Worm (Caenorhabditis elegans) whole organism, L3 larva: Measurements from ENCODE around the gene ins-14.
A peak's percentile ranks its signal among the peaks of the same experiment; 100 is the strongest.

Source experiments
- R02D3.7 ChIP-seq: fragments of 150-350 bp; optimal IDR thresholded peaks from 2 replicates; lab custom pipeline; 2014; ENCODE audit warnings: missing biosample characterization, missing genetic modification characterization
- aly-2 ChIP-seq: fragments of 150-350 bp; optimal IDR thresholded peaks from 2 replicates; lab custom pipeline; 2014; ENCODE audit warnings: missing biosample characterization, missing genetic modification characterization
- ama-1 ChIP-seq: fragments of 150-350 bp; optimal IDR thresholded peaks from 2 replicates; lab custom pipeline; 2018
- ceh-28 ChIP-seq: fragments of 150-350 bp; optimal IDR thresholded peaks from 2 replicates; lab custom pipeline; 2014; ENCODE audit warnings: missing biosample characterization, missing genetic modification reagents, missing genetic modification characterization
- ceh-82 ChIP-seq: fragments of 150-350 bp; optimal IDR thresholded peaks from 2 replicates; lab custom pipeline; 2014; ENCODE audit warnings: missing biosample characterization, missing genetic modification characterization
- ceh-9 ChIP-seq: sonication (generic microtip); optimal IDR thresholded peaks from 2 replicates; lab custom pipeline; 2018; ENCODE audit warnings: missing biosample characterization, missing genetic modification characterization
- daf-12 ChIP-seq: fragments of 150-350 bp; optimal IDR thresholded peaks from 2 replicates; lab custom pipeline; 2014; ENCODE audit warnings: missing biosample characterization, missing genetic modification reagents, missing genetic modification characterization
- egl-27 ChIP-seq: sonication (generic microtip); optimal IDR thresholded peaks from 4 replicates; lab custom pipeline; 2017; ENCODE audit warnings: missing biosample characterization, missing genetic modification reagents, missing genetic modification characterization
- egl-5 ChIP-seq: fragments of 150-350 bp; optimal IDR thresholded peaks from 2 replicates; lab custom pipeline; 2017; ENCODE audit warnings: missing biosample characterization, missing genetic modification reagents, missing genetic modification characterization, inconsistent platforms
- elt-1 ChIP-seq: fragments of 150-350 bp; optimal IDR thresholded peaks from 2 replicates; lab custom pipeline; 2014; ENCODE audit warnings: missing biosample characterization, missing genetic modification characterization
- elt-2 ChIP-seq: sonication (generic microtip); optimal IDR thresholded peaks from 2 replicates; lab custom pipeline; 2016; ENCODE audit warnings: missing genetic modification reagents, mild to moderate bottlenecking, missing genetic modification characterization, missing compliant biosample characterization
- elt-3 ChIP-seq, 3 experiments: fragments of 150-350 bp in 1 of 3; sonication (generic microtip) in 2 of 3; optimal IDR thresholded peaks; 2 replicates in 2 of 3; 4 replicates in 1 of 3; lab custom pipeline; 2014 to 2017; ENCODE audit warnings: missing biosample characterization in 3 of 3, missing genetic modification characterization in 3 of 3
- fkh-10 ChIP-seq: sonication (generic microtip); optimal IDR thresholded peaks from 2 replicates; lab custom pipeline; 2017; ENCODE audit warnings: missing biosample characterization, missing genetic modification reagents, missing genetic modification characterization
- fos-1 ChIP-seq: fragments of 150-350 bp; optimal IDR thresholded peaks from 2 replicates; lab custom pipeline; 2014; ENCODE audit warnings: missing biosample characterization, missing genetic modification characterization
- jun-1 ChIP-seq: fragments of 150-350 bp; optimal IDR thresholded peaks from 2 replicates; lab custom pipeline; 2014; ENCODE audit warnings: missing biosample characterization, missing genetic modification reagents, missing genetic modification characterization
- lin-15B ChIP-seq: fragments of 150-350 bp; optimal IDR thresholded peaks from 2 replicates; lab custom pipeline; 2014; ENCODE audit warnings: missing biosample characterization, missing genetic modification characterization
- lin-39 ChIP-seq: fragments of 150-350 bp; optimal IDR thresholded peaks from 2 replicates; lab custom pipeline; 2018; ENCODE audit warnings: missing biosample characterization, missing genetic modification reagents, missing genetic modification characterization
- lsy-12 ChIP-seq: sonication (generic microtip); optimal IDR thresholded peaks from 2 replicates; lab custom pipeline; 2016; ENCODE audit warnings: mild to moderate bottlenecking, missing genetic modification characterization, missing compliant biosample characterization
- mdl-1 ChIP-seq: fragments of 150-350 bp; optimal IDR thresholded peaks from 2 replicates; lab custom pipeline; 2014; ENCODE audit warnings: missing biosample characterization, missing genetic modification characterization
- mml-1 ChIP-seq: fragments of 150-350 bp; sonication (generic microtip); optimal IDR thresholded peaks from 3 replicates; lab custom pipeline; 2014; ENCODE audit warnings: missing biosample characterization, missing genetic modification characterization
- nfya-1 ChIP-seq: sonication (generic microtip); optimal IDR thresholded peaks from 2 replicates; lab custom pipeline; 2017; ENCODE audit warnings: missing genetic modification characterization, mild to moderate bottlenecking, missing compliant biosample characterization, antibody characterized with exemption, moderate library complexity; ENCODE audit not compliant: insufficient read depth
- nhr-11 ChIP-seq: fragments of 150-350 bp; optimal IDR thresholded peaks from 2 replicates; lab custom pipeline; 2014; ENCODE audit warnings: missing biosample characterization, missing genetic modification characterization
- nhr-12 ChIP-seq: fragments of 150-350 bp; optimal IDR thresholded peaks from 2 replicates; lab custom pipeline; 2014; ENCODE audit warnings: missing biosample characterization, missing genetic modification characterization
- nhr-23 ChIP-seq: fragments of 150-350 bp; optimal IDR thresholded peaks from 2 replicates; lab custom pipeline; 2014; ENCODE audit warnings: missing biosample characterization, missing genetic modification reagents, missing genetic modification characterization
- nhr-237 ChIP-seq: fragments of 150-350 bp; optimal IDR thresholded peaks from 2 replicates; lab custom pipeline; 2014; ENCODE audit warnings: missing biosample characterization, missing genetic modification characterization
- nhr-25 ChIP-seq: sonication (generic microtip); optimal IDR thresholded peaks from 2 replicates; lab custom pipeline; 2017; ENCODE audit warnings: missing biosample characterization, missing genetic modification characterization
- nhr-43 ChIP-seq: sonication (generic microtip); optimal IDR thresholded peaks from 2 replicates; lab custom pipeline; 2016; ENCODE audit warnings: mild to moderate bottlenecking, missing genetic modification characterization, missing compliant biosample characterization; ENCODE audit not compliant: poor library complexity, severe bottlenecking
- nhr-67 ChIP-seq: fragments of 150-350 bp; optimal IDR thresholded peaks from 2 replicates; lab custom pipeline; 2014; ENCODE audit warnings: missing biosample characterization, missing genetic modification characterization
- pha-4 ChIP-seq: fragments of 150-350 bp; optimal IDR thresholded peaks from 2 replicates; lab custom pipeline; 2014; ENCODE audit warnings: missing biosample characterization, missing genetic modification reagents, missing genetic modification characterization
- pqm-1 ChIP-seq: fragments of 150-350 bp; optimal IDR thresholded peaks from 2 replicates; lab custom pipeline; 2017; ENCODE audit warnings: missing biosample characterization, missing genetic modification characterization, inconsistent platforms
- skn-1 ChIP-seq: fragments of 150-350 bp; optimal IDR thresholded peaks from 2 replicates; lab custom pipeline; 2014; ENCODE audit warnings: missing biosample characterization, missing genetic modification characterization
- snpc-4 ChIP-seq: fragments of 150-350 bp; optimal IDR thresholded peaks from 2 replicates; lab custom pipeline; 2014; ENCODE audit warnings: missing biosample characterization, missing genetic modification characterization
- tbx-2 ChIP-seq: sonication (generic microtip); optimal IDR thresholded peaks from 2 replicates; lab custom pipeline; 2016; ENCODE audit warnings: mild to moderate bottlenecking, missing genetic modification characterization, missing compliant biosample characterization
- unc-39 ChIP-seq: sonication (generic microtip); optimal IDR thresholded peaks from 4 replicates; lab custom pipeline; 2017; ENCODE audit warnings: missing biosample characterization, missing genetic modification characterization
- unc-62 ChIP-seq: fragments of 150-350 bp; sonication (generic microtip); optimal IDR thresholded peaks from 4 replicates; lab custom pipeline; 2014; ENCODE audit warnings: missing biosample characterization, missing genetic modification reagents, missing genetic modification characterization
- zag-1 ChIP-seq: fragments of 150-350 bp; optimal IDR thresholded peaks from 2 replicates; lab custom pipeline; 2014; ENCODE audit warnings: missing biosample characterization, missing genetic modification characterization
- ztf-11 ChIP-seq: fragments of 150-350 bp; optimal IDR thresholded peaks from 2 replicates; lab custom pipeline; 2014; ENCODE audit warnings: missing biosample characterization, missing genetic modification characterization

The ins-14 gene

ce11 chrII:6781983-6782382 lies 36.4 kb upstream of the ins-14 start:
- TF ChIP-seq ceh-28 (tag; lab: Kevin White, UChicago): no peak
- no peak for TF ChIP-seq mml-1
- TF ChIP-seq elt-3 (tag; optimal IDR thresholded peaks at IDR 0.05; lab: Kevin White, UChicago): no peak
- no peak for TF ChIP-seq lin-15B
- no peak for TF ChIP-seq skn-1 (tag; lab: Kevin White, UChicago)
- TF ChIP-seq daf-12 (tag; lab: Kevin White, UChicago): no peak
- no peak for TF ChIP-seq mdl-1
- TF ChIP-seq fkh-10 (GFP tag; lab: Kevin White, UChicago): no peak

ce11 chrII:6781231-6781630 lies 35.6 kb upstream of the ins-14 start:
- no peak for TF ChIP-seq zag-1 (tag; lab: Kevin White, UChicago)
- peak; percentile 30 for TF ChIP-seq pqm-1 (tag; lab: Kevin White, UChicago)
- peak; percentile 66 for TF ChIP-seq elt-2 (tag; lab: Kevin White, UChicago)
- no peak for TF ChIP-seq fos-1
- no peak for TF ChIP-seq nfya-1 (tag; lab: Kevin White, UChicago)
- no peak for TF ChIP-seq ama-1 (lab: Kevin White, UChicago)
- TF ChIP-seq R02D3.7 (tag; lab: Kevin White, UChicago): no peak
- no peak for TF ChIP-seq unc-62 (GFP tag; lab: Kevin White, UChicago)
- TF ChIP-seq skn-1 (tag; lab: Kevin White, UChicago): no peak
- no peak for TF ChIP-seq mml-1
- TF ChIP-seq nhr-67 (tag; lab: Kevin White, UChicago): no peak
- no peak for TF ChIP-seq nhr-12 (tag; lab: Kevin White, UChicago)
- no peak for TF ChIP-seq aly-2

DNA sequence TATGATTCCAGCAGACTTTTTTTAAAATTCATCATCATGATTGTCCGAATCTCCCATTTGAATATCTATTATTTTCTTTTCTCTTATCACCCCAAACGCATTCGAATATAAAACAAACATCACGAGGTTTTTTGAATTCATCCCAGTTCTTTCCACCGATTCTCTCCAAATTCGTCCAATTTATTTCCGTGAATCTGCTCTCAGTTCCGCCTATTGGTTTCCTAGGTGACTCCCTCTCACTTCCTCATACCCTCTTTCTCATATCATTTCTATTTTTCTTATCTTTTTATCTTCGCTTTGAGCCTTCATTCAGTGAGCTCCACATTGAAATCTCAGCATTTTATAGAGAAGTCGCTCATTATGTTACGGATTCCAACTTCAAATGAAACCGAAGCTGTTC lies 33.5 kb upstream of the ins-14 start, which contains the start of gene T13C2.7:
TSS of gene T13C2.7 (plus strand) at position 301 of the 400 bp plus-strand sequence.
- no peak for TF ChIP-seq jun-1 (tag; lab: Kevin White, UChicago)
- no peak for TF ChIP-seq egl-27
- TF ChIP-seq elt-3 (tag; optimal IDR thresholded peaks at IDR 0.05; lab: Kevin White, UChicago): no peak
- TF ChIP-seq zag-1 (tag; lab: Kevin White, UChicago): no peak
- no peak for TF ChIP-seq unc-39
- no peak for TF ChIP-seq skn-1 (tag; lab: Kevin White, UChicago)
- TF ChIP-seq nhr-23: no peak
- TF ChIP-seq tbx-2 (tag; lab: Kevin White, UChicago): no peak
- TF ChIP-seq nhr-237: no peak

DNA sequence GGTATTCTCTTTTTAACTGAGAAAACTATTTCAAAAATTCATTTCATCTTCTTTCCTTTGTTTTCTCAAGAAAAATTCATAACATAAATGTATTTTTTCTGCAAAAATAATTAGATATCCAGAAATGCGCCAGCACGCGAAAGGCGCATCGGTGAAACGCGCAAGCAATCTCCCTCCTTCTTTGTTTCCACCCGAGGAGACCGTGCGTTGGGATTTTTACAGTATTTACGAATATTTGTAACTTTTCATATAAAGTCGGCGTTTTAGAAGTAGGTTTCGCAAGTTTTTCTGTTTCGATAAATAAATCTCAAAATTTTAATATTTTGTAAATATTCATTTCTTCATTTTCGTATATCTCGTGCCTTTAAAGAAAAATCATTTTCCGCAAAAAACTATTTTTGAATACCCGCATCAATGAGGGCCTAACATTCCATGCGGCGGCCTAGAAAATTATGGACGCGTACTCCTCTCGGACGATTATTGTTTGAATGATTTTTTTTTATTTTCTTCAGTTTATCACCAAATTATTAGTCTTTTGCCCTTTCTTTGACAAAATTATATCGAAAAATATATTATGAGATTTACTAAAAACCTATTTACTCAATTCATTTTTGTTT lies 30.9 kb upstream of the ins-14 start, which contains the start of gene ssup-72:
TSS of gene ssup-72 (plus strand) at position 181 of the 617 bp plus-strand sequence.
- no peak for TF ChIP-seq aly-2
- TF ChIP-seq nhr-11 (tag; lab: Kevin White, UChicago): no peak
- TF ChIP-seq pha-4 (tag; lab: Kevin White, UChicago): peak; percentile 72
- peak; percentile 90 for TF ChIP-seq nhr-43
- TF ChIP-seq lin-39 (tag; lab: Kevin White, UChicago): no peak
- peak; percentile 30 for TF ChIP-seq lsy-12 (tag; lab: Kevin White, UChicago)
- no peak for TF ChIP-seq ceh-9
- peak; percentile 68 for TF ChIP-seq nfya-1 (tag; lab: Kevin White, UChicago)
- TF ChIP-seq elt-2 (tag; lab: Kevin White, UChicago): peak; percentile 15
- peak; percentile 65 for TF ChIP-seq nhr-23
- no peak for TF ChIP-seq ztf-11
- peak; percentile 7 for TF ChIP-seq nhr-25 (tag; lab: Kevin White, UChicago)
- TF ChIP-seq fkh-10 (GFP tag; lab: Kevin White, UChicago): no peak
- TF ChIP-seq egl-5 (tag; lab: Kevin White, UChicago): peak; percentile 1
- TF ChIP-seq ceh-82: no peak
- TF ChIP-seq elt-1 (tag; lab: Kevin White, UChicago): no peak
- no peak for TF ChIP-seq elt-3 (tag; optimal IDR thresholded peaks at IDR 0.05; lab: Kevin White, UChicago)
- TF ChIP-seq tbx-2 (tag; lab: Kevin White, UChicago): peak; percentile 23
- TF ChIP-seq snpc-4: peak; percentile 63
- peak; percentile 71 for TF ChIP-seq lin-15B
- TF ChIP-seq, all 47 proteins: peak for 11
